Worm (Caenorhabditis elegans) whole organism, L2 larva: ENCODE data around the gene str-135.
A peak's percentile ranks its signal among the peaks of the same experiment; 100 is the strongest.

ENCODE experiments used
- C34F6.9 ChIP-seq: fragments of 150-350 bp; optimal IDR thresholded peaks from 2 replicates; lab custom pipeline; 2014; ENCODE audit warnings: missing biosample characterization, missing genetic modification characterization
- F13H6.1 ChIP-seq: sonication (generic microtip); optimal IDR thresholded peaks from 2 replicates; lab custom pipeline; 2016; ENCODE audit warnings: missing genetic modification characterization, missing compliant biosample characterization
- R02D3.7 ChIP-seq: fragments of 150-350 bp; optimal IDR thresholded peaks from 2 replicates; lab custom pipeline; 2014; ENCODE audit warnings: missing biosample characterization, missing genetic modification characterization
- Y55F3AM.14 ChIP-seq: fragments of 200-800 bp; sonication (Bioruptor generic); optimal IDR thresholded peaks from 2 replicates; lab custom pipeline; 2018; ENCODE audit warnings: mild to moderate bottlenecking, missing genetic modification characterization, missing compliant biosample characterization
- ZK546.5 ChIP-seq: sonication (generic microtip); optimal IDR thresholded peaks from 2 replicates; lab custom pipeline; 2017; ENCODE audit warnings: missing biosample characterization, missing genetic modification characterization
- alr-1 ChIP-seq: fragments of 150-350 bp; optimal IDR thresholded peaks from 2 replicates; lab custom pipeline; 2014; ENCODE audit warnings: missing biosample characterization, missing genetic modification characterization
- aly-2 ChIP-seq: fragments of 150-350 bp; optimal IDR thresholded peaks from 2 replicates; lab custom pipeline; 2014; ENCODE audit warnings: missing biosample characterization, missing genetic modification characterization
- ama-1 ChIP-seq: fragments of 150-350 bp; optimal IDR thresholded peaks from 2 replicates; lab custom pipeline; 2018; ENCODE audit warnings: inconsistent platforms
- blmp-1 ChIP-seq: sonication (generic microtip); optimal IDR thresholded peaks from 2 replicates; lab custom pipeline; 2017; ENCODE audit warnings: missing genetic modification characterization, mild to moderate bottlenecking, missing compliant biosample characterization, antibody characterized with exemption, moderate library complexity; ENCODE audit not compliant: insufficient read depth
- ceh-16 ChIP-seq: fragments of 150-350 bp; optimal IDR thresholded peaks from 2 replicates; lab custom pipeline; 2014; ENCODE audit warnings: missing biosample characterization, missing genetic modification characterization
- ceh-82 ChIP-seq: fragments of 150-350 bp; optimal IDR thresholded peaks from 2 replicates; lab custom pipeline; 2014; ENCODE audit warnings: missing biosample characterization, missing genetic modification characterization
- crh-2 ChIP-seq: sonication (generic microtip); optimal IDR thresholded peaks from 2 replicates; lab custom pipeline; 2017; ENCODE audit warnings: missing biosample characterization, missing genetic modification characterization
- egl-27 ChIP-seq: sonication (generic microtip); optimal IDR thresholded peaks from 3 replicates; lab custom pipeline; 2017; ENCODE audit warnings: missing biosample characterization, missing genetic modification reagents, missing genetic modification characterization
- elt-3 ChIP-seq: sonication (generic microtip); optimal IDR thresholded peaks from 2 replicates; lab custom pipeline; 2017; ENCODE audit warnings: missing biosample characterization, missing genetic modification characterization
- fos-1 ChIP-seq: fragments of 150-350 bp; optimal IDR thresholded peaks from 2 replicates; lab custom pipeline; 2014; ENCODE audit warnings: missing biosample characterization, missing genetic modification characterization
- gmeb-1 ChIP-seq: fragments of 150-350 bp; optimal IDR thresholded peaks from 2 replicates; lab custom pipeline; 2014; ENCODE audit warnings: missing biosample characterization, missing genetic modification characterization
- lin-11 ChIP-seq: fragments of 150-350 bp; sonication (generic microtip); optimal IDR thresholded peaks from 2 replicates; lab custom pipeline; 2014; ENCODE audit warnings: missing biosample characterization, missing genetic modification characterization, inconsistent platforms, mixed read lengths
- lin-39 ChIP-seq: fragments of 150-350 bp; optimal IDR thresholded peaks from 2 replicates; lab custom pipeline; 2014; ENCODE audit warnings: missing biosample characterization, missing genetic modification reagents, missing genetic modification characterization
- lsy-2 ChIP-seq, 2 experiments: fragments of 150-350 bp in 1 of 2; sonication (generic microtip) in 1 of 2; optimal IDR thresholded peaks; 2 replicates each; lab custom pipeline; 2014 to 2017; ENCODE audit warnings: missing biosample characterization in 2 of 2, missing genetic modification characterization in 2 of 2
- mab-5 ChIP-seq: fragments of 150-350 bp; optimal IDR thresholded peaks from 2 replicates; lab custom pipeline; 2014; ENCODE audit warnings: missing biosample characterization, missing genetic modification characterization
- mbf-1 ChIP-seq: sonication (generic microtip); optimal IDR thresholded peaks from 2 replicates; lab custom pipeline; 2017; ENCODE audit warnings: missing biosample characterization, missing genetic modification characterization
- mdl-1 ChIP-seq, 2 experiments: fragments of 150-350 bp in 1 of 2; sonication (generic microtip) in 1 of 2; optimal IDR thresholded peaks; 2 replicates each; lab custom pipeline; 2017; ENCODE audit warnings: missing biosample characterization in 2 of 2, missing genetic modification characterization in 2 of 2
- nhr-10 ChIP-seq: sonication (generic microtip); optimal IDR thresholded peaks from 2 replicates; lab custom pipeline; 2017; ENCODE audit warnings: missing biosample characterization, missing genetic modification characterization
- nhr-11 ChIP-seq: fragments of 150-350 bp; optimal IDR thresholded peaks from 2 replicates; lab custom pipeline; 2014; ENCODE audit warnings: missing biosample characterization, missing genetic modification characterization
- nhr-12 ChIP-seq: fragments of 150-350 bp; optimal IDR thresholded peaks from 2 replicates; lab custom pipeline; 2014; ENCODE audit warnings: missing biosample characterization, missing genetic modification characterization
- nhr-129 ChIP-seq: fragments of 150-350 bp; optimal IDR thresholded peaks from 2 replicates; lab custom pipeline; 2014; ENCODE audit warnings: missing biosample characterization, missing genetic modification characterization
- nhr-23 ChIP-seq: fragments of 150-350 bp; optimal IDR thresholded peaks from 2 replicates; lab custom pipeline; 2014; ENCODE audit warnings: missing biosample characterization, missing genetic modification reagents, missing genetic modification characterization
- nhr-237 ChIP-seq: fragments of 150-350 bp; optimal IDR thresholded peaks from 2 replicates; lab custom pipeline; 2014; ENCODE audit warnings: missing biosample characterization, missing genetic modification characterization
- nhr-25 ChIP-seq: fragments of 150-350 bp; sonication (generic microtip); optimal IDR thresholded peaks from 3 replicates; lab custom pipeline; 2014; ENCODE audit warnings: missing biosample characterization, missing genetic modification characterization
- nhr-6 ChIP-seq: fragments of 150-350 bp; optimal IDR thresholded peaks from 2 replicates; lab custom pipeline; 2014; ENCODE audit warnings: missing biosample characterization, missing genetic modification characterization
- nhr-77 ChIP-seq: fragments of 150-350 bp; optimal IDR thresholded peaks from 2 replicates; lab custom pipeline; 2014; ENCODE audit warnings: missing biosample characterization, missing genetic modification characterization
- peb-1 ChIP-seq: fragments of 150-350 bp; optimal IDR thresholded peaks from 2 replicates; lab custom pipeline; 2014; ENCODE audit warnings: missing biosample characterization, missing genetic modification characterization
- sem-4 ChIP-seq: fragments of 150-350 bp; optimal IDR thresholded peaks from 2 replicates; lab custom pipeline; 2014; ENCODE audit warnings: missing biosample characterization, missing genetic modification reagents, missing genetic modification characterization
- skn-1 ChIP-seq: sonication (generic microtip); optimal IDR thresholded peaks from 2 replicates; lab custom pipeline; 2017; ENCODE audit warnings: missing biosample characterization, missing genetic modification characterization
- sma-3 ChIP-seq: sonication (generic microtip); optimal IDR thresholded peaks from 2 replicates; lab custom pipeline; 2016; ENCODE audit warnings: missing genetic modification reagents, missing genetic modification characterization, missing compliant biosample characterization
- sma-9 ChIP-seq, 2 experiments: fragments of 150-350 bp in 1 of 2; sonication (generic microtip) in 1 of 2; optimal IDR thresholded peaks; 2 replicates each; lab custom pipeline; 2014 to 2016; ENCODE audit warnings: missing genetic modification characterization in 2 of 2, mild to moderate bottlenecking in 1 of 2, missing biosample characterization in 1 of 2, missing compliant biosample characterization in 1 of 2, missing genetic modification reagents in 1 of 2, moderate library complexity in 1 of 2
- unc-39 ChIP-seq: fragments of 150-350 bp; optimal IDR thresholded peaks from 2 replicates; lab custom pipeline; 2014; ENCODE audit warnings: missing biosample characterization, missing genetic modification characterization
- unc-62 ChIP-seq: fragments of 150-350 bp; optimal IDR thresholded peaks from 2 replicates; lab custom pipeline; 2014; ENCODE audit warnings: missing biosample characterization, missing genetic modification reagents, missing genetic modification characterization
- ztf-11 ChIP-seq: sonication (generic microtip); optimal IDR thresholded peaks from 2 replicates; lab custom pipeline; 2017; ENCODE audit warnings: missing biosample characterization, missing genetic modification characterization
- ztf-4 ChIP-seq: fragments of 150-350 bp; optimal IDR thresholded peaks from 2 replicates; lab custom pipeline; 2014; ENCODE audit warnings: missing biosample characterization, missing genetic modification characterization

Gene str-135

DNA sequence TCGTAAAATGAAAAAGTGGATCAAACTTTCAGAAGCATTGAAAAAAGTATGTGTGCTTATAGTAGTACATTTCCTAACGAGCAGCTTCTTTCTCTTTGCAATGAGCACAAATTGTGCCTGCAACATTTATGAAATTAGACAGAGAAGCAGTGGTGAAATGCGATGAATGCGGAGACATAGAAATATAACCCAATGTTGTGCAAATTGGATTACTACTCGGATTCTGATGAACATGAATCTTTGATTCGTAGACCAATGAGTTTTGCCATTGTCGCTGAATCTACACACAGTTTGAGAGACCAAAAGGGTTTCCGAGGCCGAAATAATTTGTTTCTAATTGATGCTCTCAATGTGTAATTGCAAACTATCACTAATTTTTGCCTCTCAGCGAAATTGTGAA, 26.7 kb downstream of the str-135 start:
- TF ChIP-seq skn-1 (tag; lab: Kevin White, UChicago) = no peak
- no peak for TF ChIP-seq crh-2 (tag; lab: Kevin White, UChicago)
- no peak for TF ChIP-seq nhr-129
- no peak for TF ChIP-seq lin-11
- no peak for TF ChIP-seq nhr-77 (tag; lab: Kevin White, UChicago)
- TF ChIP-seq ama-1 (lab: Kevin White, UChicago) = no peak
- TF ChIP-seq nhr-12 (tag; lab: Kevin White, UChicago) = no peak
- TF ChIP-seq sma-3 (GFP tag; lab: Kevin White, UChicago) = no peak
- no peak for TF ChIP-seq ceh-16 (tag; lab: Kevin White, UChicago)
- TF ChIP-seq unc-62 (GFP tag; lab: Kevin White, UChicago) = no peak
- TF ChIP-seq mdl-1 (tag; optimal IDR thresholded peaks at IDR 0.05; lab: Kevin White, UChicago) = no peak

DNA sequence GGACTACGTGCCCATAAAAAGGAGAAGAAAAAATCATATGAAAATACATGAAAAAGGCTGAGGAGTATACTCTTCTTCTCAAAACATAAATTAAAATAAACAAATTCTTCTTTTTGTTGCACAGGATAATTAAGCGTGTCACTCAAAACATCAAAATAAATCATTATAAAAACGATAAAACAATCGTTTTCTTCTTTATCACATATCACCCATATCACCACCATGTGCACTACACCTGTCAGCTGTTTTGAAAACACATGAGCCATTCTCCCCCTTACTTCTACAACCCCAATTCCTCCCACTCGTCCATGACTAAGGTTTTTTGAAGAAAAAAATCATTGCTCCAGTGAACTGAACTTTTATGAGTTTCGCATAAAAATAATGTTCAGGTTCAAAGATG, 28.1 kb downstream of the str-135 start:
- no peak for TF ChIP-seq nhr-237
- peak; percentile 34 for TF ChIP-seq nhr-129
- peak; percentile 33 for TF ChIP-seq mab-5 (tag; lab: Kevin White, UChicago)
- TF ChIP-seq sma-9 (GFP tag; optimal IDR thresholded peaks at IDR 0.05; lab: Kevin White, UChicago) = peak; percentile 27
- no peak for TF ChIP-seq sma-9 (tag; optimal IDR thresholded peaks at IDR 0.05; lab: Kevin White, UChicago)
- TF ChIP-seq egl-27 = no peak
- no peak for TF ChIP-seq nhr-11 (tag; lab: Kevin White, UChicago)
- no peak for TF ChIP-seq F13H6.1 (tag; lab: Kevin White, UChicago)
- no peak for TF ChIP-seq ZK546.5 (tag; lab: Kevin White, UChicago)
- no peak for TF ChIP-seq nhr-10 (tag; lab: Kevin White, UChicago)
- no peak for TF ChIP-seq nhr-6 (tag; lab: Kevin White, UChicago)
- no peak for TF ChIP-seq mdl-1 (tag; optimal IDR thresholded peaks at IDR 0.05; lab: Kevin White, UChicago)
- peak in 1 of 2 experiments; percentile 16 for TF ChIP-seq lsy-2 (tag; optimal IDR thresholded peaks at IDR 0.05; lab: Kevin White, UChicago)
- no peak for TF ChIP-seq nhr-12 (tag; lab: Kevin White, UChicago)
- no peak for TF ChIP-seq fos-1 (tag; lab: Kevin White, UChicago)

DNA sequence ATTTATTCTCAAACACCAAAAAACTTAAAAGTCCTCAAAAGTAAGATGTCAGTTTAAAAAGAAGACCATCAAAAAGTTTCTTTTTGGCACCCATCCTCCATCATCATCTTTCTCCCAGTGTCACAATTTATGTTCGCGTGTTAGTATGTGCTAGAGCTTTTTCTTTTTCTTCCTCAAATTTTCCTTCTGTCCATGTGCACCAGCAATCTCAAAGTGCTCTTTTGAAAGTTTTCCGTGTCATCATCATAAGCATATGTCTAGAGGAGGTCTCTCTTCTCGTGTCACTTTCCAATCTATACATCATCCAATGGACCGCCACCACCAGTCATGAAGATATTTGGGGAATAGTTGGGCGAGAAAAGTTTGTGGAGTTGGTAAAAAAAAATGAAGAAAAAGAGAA, 29.6 kb downstream of the str-135 start:
- peak; percentile 16 for TF ChIP-seq C34F6.9 (tag; lab: Kevin White, UChicago)
- TF ChIP-seq ztf-11 (tag; lab: Kevin White, UChicago) = no peak
- no peak for TF ChIP-seq R02D3.7 (tag; lab: Kevin White, UChicago)
- TF ChIP-seq nhr-129 = peak; percentile 18
- no peak for TF ChIP-seq nhr-12 (tag; lab: Kevin White, UChicago)
- TF ChIP-seq blmp-1 (tag; lab: Kevin White, UChicago) = no peak
- no peak for TF ChIP-seq peb-1 (tag; lab: Kevin White, UChicago)
- TF ChIP-seq, all 48 proteins: peak for 2

DNA sequence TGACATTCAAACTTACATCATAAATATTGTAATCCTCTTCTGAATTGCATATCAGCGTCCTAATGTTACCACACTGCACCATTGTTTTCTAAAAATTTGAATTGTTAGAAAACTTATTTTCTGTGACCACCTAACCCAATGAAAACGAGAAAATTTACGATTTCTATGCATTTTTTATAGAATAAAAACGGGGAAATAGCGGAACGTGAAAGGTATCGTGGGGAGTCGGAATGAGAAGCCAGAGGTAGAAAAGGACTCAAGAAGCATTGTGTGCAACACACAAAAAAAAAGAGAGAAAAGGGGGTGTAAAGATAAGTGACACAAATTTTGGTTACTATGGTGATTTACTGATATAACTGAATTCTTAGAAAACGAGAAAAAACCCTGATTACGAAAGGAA, 30.5 kb downstream of the str-135 start, which contains the start of gene C16D9.6:
C16D9.6 (minus strand) TSS at position 101 of the 400 bp plus-strand sequence.
- no peak for TF ChIP-seq egl-27
- no peak for TF ChIP-seq nhr-77 (tag; lab: Kevin White, UChicago)
- TF ChIP-seq ceh-16 (tag; lab: Kevin White, UChicago) = no peak
- TF ChIP-seq alr-1 = no peak
- no peak for TF ChIP-seq ama-1 (lab: Kevin White, UChicago)
- no peak for TF ChIP-seq aly-2 (tag; lab: Kevin White, UChicago)
- no peak for TF ChIP-seq ceh-82 (tag; lab: Kevin White, UChicago)
- no peak for TF ChIP-seq F13H6.1 (tag; lab: Kevin White, UChicago)
- no peak for TF ChIP-seq peb-1 (tag; lab: Kevin White, UChicago)
- no peak for TF ChIP-seq unc-62 (GFP tag; lab: Kevin White, UChicago)
- no peak for TF ChIP-seq sma-9 (GFP tag; optimal IDR thresholded peaks at IDR 0.05; lab: Kevin White, UChicago)
- no peak for TF ChIP-seq sma-9 (tag; optimal IDR thresholded peaks at IDR 0.05; lab: Kevin White, UChicago)
- TF ChIP-seq, all 48 proteins: peak for 0

DNA sequence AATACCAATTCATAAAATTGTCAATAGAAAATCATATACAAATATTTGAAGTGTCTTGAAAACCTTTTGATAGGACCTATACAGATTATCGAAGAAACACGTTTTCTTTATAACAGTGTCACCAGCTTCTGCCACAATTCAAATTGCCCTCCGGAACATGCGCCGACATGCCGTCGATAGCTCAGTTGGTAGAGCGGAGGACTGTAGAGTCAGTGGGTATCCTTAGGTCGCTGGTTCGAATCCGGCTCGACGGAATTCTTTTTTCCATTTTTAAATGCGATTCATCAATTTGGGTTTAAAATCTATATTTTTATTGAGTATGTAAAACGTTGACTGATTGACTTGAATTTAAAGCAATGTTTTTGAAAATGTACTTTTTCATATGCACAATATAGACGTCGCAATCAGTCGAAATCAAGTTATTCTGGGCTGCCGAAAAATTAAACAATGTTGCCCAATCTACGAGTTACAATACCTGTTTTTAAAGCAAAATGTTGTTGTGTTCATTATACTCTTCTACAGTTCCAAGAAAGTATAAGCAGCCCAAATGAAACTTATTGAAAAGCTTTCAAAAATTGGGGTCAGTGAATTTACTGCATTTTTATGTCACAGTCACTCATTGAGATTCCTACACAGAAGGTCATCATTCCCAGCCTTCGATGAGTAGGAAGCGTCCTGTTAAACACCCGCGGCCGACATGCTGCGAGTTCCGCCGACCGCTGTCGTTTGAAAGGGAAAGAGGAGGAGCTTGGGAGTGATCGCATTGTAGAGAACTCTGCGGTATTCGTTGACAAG, 33.2 kb downstream of the str-135 start:
- TF ChIP-seq gmeb-1 (tag; lab: Kevin White, UChicago) (peak; percentile 84), crh-2 (tag; lab: Kevin White, UChicago) (peak; percentile 78), mbf-1 (no peak), alr-1 (no peak), elt-3 (no peak), sma-3 (GFP tag; lab: Kevin White, UChicago) (peak; percentile 92), nhr-77 (tag; lab: Kevin White, UChicago) (peak; percentile 3), R02D3.7 (tag; lab: Kevin White, UChicago) (no peak), fos-1 (tag; lab: Kevin White, UChicago) (peak; percentile 82), ztf-4 (tag; lab: Kevin White, UChicago) (peak; percentile 42), lin-39 (tag; lab: Kevin White, UChicago) (no peak), blmp-1 (tag; lab: Kevin White, UChicago) (no peak), unc-62 (GFP tag; lab: Kevin White, UChicago) (peak; percentile 3), nhr-237 (peak; percentile 30), nhr-23 (tag; lab: Kevin White, UChicago) (no peak), nhr-25 (tag; lab: Kevin White, UChicago) (peak; percentile 61), sem-4 (tag; lab: Kevin White, UChicago) (peak; percentile 37), nhr-12 (tag; lab: Kevin White, UChicago) (no peak), Y55F3AM.14 (GFP tag; lab: Kevin White, UChicago) (no peak), ceh-16 (tag; lab: Kevin White, UChicago) (peak; percentile 2), lsy-2 (tag; optimal IDR thresholded peaks at IDR 0.05; lab: Kevin White, UChicago) (peak; percentile 46 to 56), aly-2 (tag; lab: Kevin White, UChicago) (no peak), unc-39 (tag; lab: Kevin White, UChicago) (no peak), lin-11 (no peak)
